Fruit fly (Drosophila melanogaster) whole organism, pupa: Measurements from ENCODE around the gene Pus10.

Experiments
- CG10348 ChIP-seq: fragments of 200-800 bp; sonication (Bioruptor generic); IDR thresholded peaks from 2 replicates; pipeline ENCODE4 v1.3.6; 2022; ENCODE audit warnings: missing biosample characterization, missing genetic modification characterization
- CG12605 ChIP-seq: fragments of 200-800 bp; sonication (Bioruptor generic); IDR thresholded peaks from 2 replicates; pipeline ENCODE4 v1.3.6; 2022; ENCODE audit warnings: missing biosample characterization, missing genetic modification characterization
- CG13204 ChIP-seq: fragments of 200-800 bp; sonication (Bioruptor generic); optimal IDR thresholded peaks from 2 replicates; lab custom pipeline; 2018; ENCODE audit warnings: missing biosample characterization, mild to moderate bottlenecking, missing genetic modification characterization, moderate library complexity
- CG14655 ChIP-seq: fragments of 200-800 bp; sonication (Bioruptor generic); optimal IDR thresholded peaks from 3 replicates; lab custom pipeline; 2017; ENCODE audit warnings: mild to moderate bottlenecking, missing biosample characterization, missing genetic modification reagents, missing genetic modification characterization
- CG15710 ChIP-seq: fragments of 200-800 bp; sonication (Bioruptor generic); optimal IDR thresholded peaks from 2 replicates; lab custom pipeline; 2018; ENCODE audit warnings: missing biosample characterization, mild to moderate bottlenecking, missing genetic modification characterization, moderate library complexity
- CG32121 ChIP-seq: fragments of 200-800 bp; sonication (Bioruptor generic); IDR thresholded peaks from 2 replicates; pipeline ENCODE4 v1.3.6; 2022; ENCODE audit warnings: missing biosample characterization, missing genetic modification characterization
- CG34367 ChIP-seq: fragments of 200-800 bp; sonication (Bioruptor generic); optimal IDR thresholded peaks from 2 replicates; lab custom pipeline; 2018; ENCODE audit warnings: missing biosample characterization, mild to moderate bottlenecking, missing genetic modification characterization
- CG8159 ChIP-seq: fragments of 200-800 bp; sonication (Bioruptor generic); optimal IDR thresholded peaks from 3 replicates; lab custom pipeline; 2018; ENCODE audit warnings: missing biosample characterization, mild to moderate bottlenecking, missing genetic modification characterization, moderate library complexity
- D1 ChIP-seq: fragments of 200-800 bp; sonication (Bioruptor generic); optimal IDR thresholded peaks from 2 replicates; lab custom pipeline; 2018; ENCODE audit warnings: missing biosample characterization, mild to moderate bottlenecking, missing genetic modification characterization, moderate library complexity
- EcR ChIP-seq: fragments of 200-800 bp; sonication (Bioruptor generic); optimal IDR thresholded peaks from 3 replicates; lab custom pipeline; 2019; ENCODE audit warnings: missing biosample characterization, missing genetic modification characterization, mild to moderate bottlenecking, moderate library complexity, missing genetic modification reagents
- Ets98B ChIP-seq: fragments of 200-800 bp; sonication (Bioruptor generic); IDR thresholded peaks from 2 replicates; pipeline ENCODE4 v1.3.6; 2022; ENCODE audit warnings: missing biosample characterization, missing genetic modification characterization
- Pif1A ChIP-seq: fragments of 200-800 bp; sonication (Bioruptor generic); optimal IDR thresholded peaks from 3 replicates; lab custom pipeline; 2016; ENCODE audit warnings: missing biosample characterization, missing genetic modification characterization
- Pif1B ChIP-seq: fragments of 200-800 bp; sonication (Bioruptor generic); optimal IDR thresholded peaks from 3 replicates; lab custom pipeline; 2016; ENCODE audit warnings: missing biosample characterization, missing genetic modification characterization

DNA sequence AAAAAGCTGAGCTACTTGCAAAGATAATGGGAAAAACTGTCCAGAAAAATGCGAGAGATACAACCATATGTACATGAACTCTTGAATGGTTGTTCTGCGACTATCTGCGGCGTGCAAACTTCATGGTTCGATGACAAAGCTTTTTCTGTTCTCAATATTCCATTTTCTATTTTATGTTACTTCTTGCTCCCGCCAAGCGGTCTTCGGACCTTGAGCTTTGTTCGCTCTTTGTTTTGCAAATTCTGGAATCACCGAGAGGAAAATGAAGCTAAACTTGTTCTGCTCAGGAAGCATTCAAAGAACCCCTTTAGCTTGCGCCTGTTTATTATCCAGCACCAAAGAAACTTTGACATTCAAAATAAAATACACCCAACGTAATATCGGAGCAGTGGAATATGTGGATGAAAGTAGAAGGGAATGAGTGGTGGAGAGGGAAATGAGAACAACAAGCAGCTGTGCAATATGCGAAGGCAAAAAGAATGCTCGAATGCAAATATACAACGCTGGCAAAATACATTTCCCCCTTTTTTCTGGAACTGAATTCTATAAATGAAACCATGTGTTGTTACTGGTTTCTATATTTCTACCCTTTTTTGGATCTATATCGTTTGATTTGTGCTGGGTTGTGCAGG lies 13.3 kb upstream of the Pus10 start:
- TF ChIP-seq CG13204 (GFP tag; lab: Kevin White, UChicago) (peak; percentile 69), D1 (no peak), CG34367 (tag; lab: Kevin White, UChicago) (peak; percentile 5), Pif1B (no peak), CG12605 (GFP tag; lab: Robert Waterston, UW) (peak; percentile 36; the same call in 1 of the 2 replicates), CG8159 (tag; lab: Kevin White, UChicago) (peak; percentile 6), EcR (GFP tag; lab: Kevin White, UChicago) (peak; percentile 61), CG32121 (GFP tag; lab: Robert Waterston, UW) (no peak), Ets98B (GFP tag; lab: Robert Waterston, UW) (no peak), CG15710 (tag; lab: Kevin White, UChicago) (peak; percentile 33), Pif1A (GFP tag; lab: Kevin White, UChicago) (peak; percentile 40), CG10348 (GFP tag; lab: Robert Waterston, UW) (no peak), CG14655 (GFP tag; lab: Kevin White, UChicago) (peak; percentile 42)
